Worm (Caenorhabditis elegans) whole organism, L1 larva: ENCODE results near the gene osm-9.

Experiments used
- nhr-11 ChIP-seq: fragments of 150-350 bp; optimal IDR thresholded peaks from 2 replicates; lab custom pipeline; 2014; ENCODE audit warnings: missing biosample characterization, missing genetic modification characterization
- nhr-77 ChIP-seq: fragments of 150-350 bp; optimal IDR thresholded peaks from 2 replicates; lab custom pipeline; 2014; ENCODE audit warnings: missing biosample characterization, missing genetic modification characterization
- rnt-1 ChIP-seq: sonication (generic microtip); optimal IDR thresholded peaks from 2 replicates; lab custom pipeline; 2016; ENCODE audit warnings: mild to moderate bottlenecking, missing genetic modification characterization, moderate library complexity, missing compliant biosample characterization
- sptf-1 ChIP-seq: fragments of 150-350 bp; optimal IDR thresholded peaks from 2 replicates; lab custom pipeline; 2014; ENCODE audit warnings: missing biosample characterization, missing genetic modification characterization
- unc-62 ChIP-seq: fragments of 150-350 bp; optimal IDR thresholded peaks from 2 replicates; lab custom pipeline; 2014; ENCODE audit warnings: missing biosample characterization, missing genetic modification reagents, missing genetic modification characterization
- ztf-11 ChIP-seq, 2 experiments: sonication (generic microtip); optimal IDR thresholded peaks; 2 replicates each; lab custom pipeline; 2016 to 2017; ENCODE audit warnings: missing genetic modification characterization in 2 of 2, missing biosample characterization in 1 of 2, missing compliant biosample characterization in 1 of 2

DNA sequence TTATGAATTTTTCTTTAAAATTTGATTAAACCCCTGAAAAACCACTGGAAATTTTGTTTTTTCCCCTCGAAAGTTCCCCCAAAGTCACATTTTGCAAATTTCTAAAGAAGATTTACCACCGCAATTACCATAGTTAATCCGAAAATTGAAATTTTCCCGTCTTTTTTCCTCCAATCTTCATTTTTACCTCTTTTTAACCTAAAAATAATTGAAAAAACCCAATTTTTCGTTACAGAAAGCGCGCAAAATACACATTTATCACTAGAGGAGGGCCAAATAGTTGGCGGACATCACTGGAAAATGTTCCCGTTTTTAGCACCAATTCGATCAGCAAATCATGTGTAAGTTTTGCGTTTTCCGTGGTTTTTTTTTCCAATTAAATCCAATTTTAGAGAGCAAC, 40.6 kb downstream of the osm-9 start, which contains the start of gene unc-33:
- TF ChIP-seq unc-62: no peak
- no peak for TF ChIP-seq rnt-1 (tag; lab: Kevin White, UChicago)
- TF ChIP-seq ztf-11 (tag; optimal IDR thresholded peaks at IDR 0.05; lab: Kevin White, UChicago): no peak
- TF ChIP-seq nhr-77 (tag; lab: Kevin White, UChicago): no peak
- no peak for TF ChIP-seq nhr-11 (tag; lab: Kevin White, UChicago)
- no peak for TF ChIP-seq sptf-1
